Fruit fly (Drosophila melanogaster): ENCODE data around the gene CG42446.

Gene CG42446

dm6 chr3R:16351044-16351443 is 8.9 kb downstream of the CG42446 start (continued):
- peak in 1 of 2 experiments; percentile 58 for TF ChIP-seq Pdp1 (GFP tag; optimal IDR thresholded peaks at IDR 0.05)
- TF ChIP-seq Ets97D (GFP tag; optimal IDR thresholded peaks at IDR 0.05) = peak; percentile 2
- no peak for TF ChIP-seq ab (GFP tag; optimal IDR thresholded peaks at IDR 0.05)
- 0 out of 4 replicates have a peak, but pooled peaks have one; percentile 32 for TF ChIP-seq chinmo (GFP tag; IDR thresholded peaks at IDR 0.05; ENCODE audit: partially characterized antibody)
- TF ChIP-seq CG14710 (tag; optimal IDR thresholded peaks at IDR 0.05) = no peak
- peak; percentile 37 for TF ChIP-seq stwl (tag; optimal IDR thresholded peaks at IDR 0.05)
- peak; percentile 18 for TF ChIP-seq gfzf (GFP tag; optimal IDR thresholded peaks at IDR 0.05)
- no peak for TF ChIP-seq ase (GFP tag; IDR thresholded peaks at IDR 0.05)
- TF ChIP-seq CG7372 (GFP tag; IDR thresholded peaks at IDR 0.05) = no peak
- no peak for TF ChIP-seq croc (GFP tag; conservative IDR thresholded peaks at IDR 0.05)
- no peak for TF ChIP-seq ATbp (GFP tag; optimal IDR thresholded peaks at IDR 0.05)
- no peak for TF ChIP-seq Dek (tag; optimal IDR thresholded peaks at IDR 0.05)
- no peak for TF ChIP-seq CG12071 (GFP tag; optimal IDR thresholded peaks at IDR 0.05)
- TF ChIP-seq insv (GFP tag; optimal IDR thresholded peaks at IDR 0.05) = no peak
- TF ChIP-seq CG17802 (tag; optimal IDR thresholded peaks at IDR 0.05) = no peak
- TF ChIP-seq CG17912 (GFP tag; optimal IDR thresholded peaks at IDR 0.05) = no peak
- peak; percentile 19; the same call in 1 of the 2 replicates for TF ChIP-seq ranshi (GFP tag; IDR thresholded peaks at IDR 0.05)
- no peak for TF ChIP-seq crp (GFP tag; optimal IDR thresholded peaks at IDR 0.05)
- no peak for TF ChIP-seq Rx (GFP tag; IDR thresholded peaks at IDR 0.05)
- TF ChIP-seq unc-4 (GFP tag; IDR thresholded peaks at IDR 0.05; ENCODE audit: partially characterized antibody) = 0 out of 2 replicates have a peak, but pooled peaks have one; percentile 16
- no peak for TF ChIP-seq nerfin-2 (GFP tag; IDR thresholded peaks at IDR 0.05; ENCODE audit: partially characterized antibody)
- no peak for TF ChIP-seq CG34422 (GFP tag; IDR thresholded peaks at IDR 0.05)
- no peak for TF ChIP-seq cato (GFP tag; optimal IDR thresholded peaks at IDR 0.05; ENCODE audit: borderline replicate concordance)
- peak; percentile 9 for TF ChIP-seq CG17829 (tag; optimal IDR thresholded peaks at IDR 0.05)
- no peak for TF ChIP-seq schlank (tag; optimal IDR thresholded peaks at IDR 0.05)
- TF ChIP-seq slbo (GFP tag; IDR thresholded peaks at IDR 0.05) = no peak
- no peak for TF ChIP-seq h (optimal IDR thresholded peaks at IDR 0.05)
- no peak for TF ChIP-seq oc (tag; optimal IDR thresholded peaks at IDR 0.05)
- no peak for TF ChIP-seq CG18619 (GFP tag; optimal IDR thresholded peaks at IDR 0.05)
- no peak for TF ChIP-seq CG4328 (GFP tag; optimal IDR thresholded peaks at IDR 0.05)
- peak; percentile 21 for TF ChIP-seq Myb (GFP tag; optimal IDR thresholded peaks at IDR 0.05)
- peak; percentile 24 for TF ChIP-seq Lhr (GFP tag; optimal IDR thresholded peaks at IDR 0.05)
- TF ChIP-seq zfh1 (GFP tag; IDR thresholded peaks at IDR 0.05) = no peak
- TF ChIP-seq CG14965 (GFP tag; optimal IDR thresholded peaks at IDR 0.05; ENCODE audit: borderline replicate concordance) = no peak
- no peak for TF ChIP-seq CG6689 (GFP tag; IDR thresholded peaks at IDR 0.05)
- peak; percentile 68 for TF ChIP-seq Med (GFP tag)
- peak; percentile 73 for TF ChIP-seq CG6791 (GFP tag; IDR thresholded peaks at IDR 0.05; ENCODE audit: partially characterized antibody)
- peak; percentile 33 for TF ChIP-seq CG15514 (GFP tag; optimal IDR thresholded peaks at IDR 0.05)
- TF ChIP-seq CG10565 (GFP tag; optimal IDR thresholded peaks at IDR 0.05) = no peak
- no peak for TF ChIP-seq run (tag; optimal IDR thresholded peaks at IDR 0.05)
- TF ChIP-seq BEAF-32 (GFP tag; optimal IDR thresholded peaks at IDR 0.05) = peak; percentile 31
- no peak for TF ChIP-seq Doc2 (GFP tag; IDR thresholded peaks at IDR 0.05)
- no peak for TF ChIP-seq Tbp (GFP tag; optimal IDR thresholded peaks at IDR 0.05)
- no peak for TF ChIP-seq exex (tag; optimal IDR thresholded peaks at IDR 0.05)
- TF ChIP-seq CG12659 (GFP tag; optimal IDR thresholded peaks at IDR 0.05) = no peak
- no peak for TF ChIP-seq Lim3 (GFP tag; IDR thresholded peaks at IDR 0.05)
- TF ChIP-seq E2f1 (GFP tag; IDR thresholded peaks at IDR 0.05) = no peak
- TF ChIP-seq Sry-δ (GFP tag; optimal IDR thresholded peaks at IDR 0.05) = peak; percentile 36
- peak; percentile 85 for TF ChIP-seq CTCF (GFP tag; optimal IDR thresholded peaks at IDR 0.05)
- TF ChIP-seq vnd (GFP tag; IDR thresholded peaks at IDR 0.05; ENCODE audit: partially characterized antibody) = no peak
- TF ChIP-seq CG3847 (GFP tag; IDR thresholded peaks at IDR 0.05) = no peak
